Fruit fly (Drosophila melanogaster) whole organism, embryonic: ENCODE results near the gene Charon.
A peak's percentile ranks its signal among the peaks of the same experiment; 100 is the strongest.

ENCODE experiments used
- Atf3 ChIP-seq: fragments of 200-800 bp; sonication (Bioruptor generic); optimal IDR thresholded peaks from 3 replicates; lab custom pipeline; 2016; ENCODE audit warnings: missing biosample characterization, missing genetic modification characterization
- CG10147 ChIP-seq: fragments of 200-800 bp; sonication (Bioruptor generic); optimal IDR thresholded peaks from 2 replicates; lab custom pipeline; 2019; ENCODE audit warnings: missing biosample characterization, mild to moderate bottlenecking, missing genetic modification characterization, moderate library complexity
- CG10267 ChIP-seq: fragments of 200-800 bp; sonication (Bioruptor generic); optimal IDR thresholded peaks from 2 replicates; lab custom pipeline; 2018; ENCODE audit warnings: missing biosample characterization, mild to moderate bottlenecking, missing genetic modification characterization, moderate library complexity
- CG10979 ChIP-seq: fragments of 200-800 bp; sonication (Bioruptor generic); optimal IDR thresholded peaks from 2 replicates; lab custom pipeline; 2018; ENCODE audit warnings: missing biosample characterization, mild to moderate bottlenecking, missing genetic modification characterization, moderate library complexity
- CG11504 ChIP-seq: fragments of 200-800 bp; sonication (Bioruptor generic); optimal IDR thresholded peaks from 3 replicates; lab custom pipeline; 2019; ENCODE audit warnings: missing biosample characterization, mild to moderate bottlenecking, missing genetic modification characterization, moderate library complexity
- CG12104 ChIP-seq: fragments of 200-800 bp; sonication (Bioruptor generic); optimal IDR thresholded peaks from 3 replicates; lab custom pipeline; 2016; ENCODE audit warnings: missing biosample characterization, missing genetic modification characterization
- CG14710 ChIP-seq: fragments of 200-800 bp; sonication (Bioruptor generic); optimal IDR thresholded peaks from 3 replicates; lab custom pipeline; 2019; ENCODE audit warnings: missing biosample characterization, mild to moderate bottlenecking, missing genetic modification characterization, moderate library complexity
- CG16815 ChIP-seq: fragments of 200-800 bp; sonication (Bioruptor generic); optimal IDR thresholded peaks from 3 replicates; lab custom pipeline; 2017; ENCODE audit warnings: missing biosample characterization, mild to moderate bottlenecking, missing genetic modification characterization
- CG17359 ChIP-seq: fragments of 200-800 bp; sonication (Bioruptor generic); optimal IDR thresholded peaks from 3 replicates; lab custom pipeline; 2018; ENCODE audit warnings: missing biosample characterization, mild to moderate bottlenecking, missing genetic modification characterization, moderate library complexity
- CG2678 ChIP-seq: fragments of 200-800 bp; sonication (Bioruptor generic); optimal IDR thresholded peaks from 3 replicates; lab custom pipeline; 2019; ENCODE audit warnings: missing biosample characterization, mild to moderate bottlenecking, missing genetic modification characterization, moderate library complexity
- CG32532 ChIP-seq: fragments of 200-800 bp; sonication (Bioruptor generic); IDR thresholded peaks from 2 replicates; pipeline ENCODE4 v1.3.6; 2022; ENCODE audit warnings: missing biosample characterization, missing genetic modification characterization
- CG33213 ChIP-seq: fragments of 200-800 bp; sonication (Bioruptor generic); optimal IDR thresholded peaks from 3 replicates; lab custom pipeline; 2016; ENCODE audit warnings: missing biosample characterization, missing genetic modification characterization
- CG34376 ChIP-seq: fragments of 200-800 bp; sonication (Bioruptor generic); optimal IDR thresholded peaks from 2 replicates; lab custom pipeline; 2018; ENCODE audit warnings: missing biosample characterization, mild to moderate bottlenecking, missing genetic modification characterization
- CG3838 ChIP-seq: fragments of 200-800 bp; sonication (Bioruptor generic); optimal IDR thresholded peaks from 3 replicates; lab custom pipeline; 2016; ENCODE audit warnings: missing biosample characterization, missing genetic modification characterization
- CG6175 ChIP-seq: fragments of 200-800 bp; sonication (Bioruptor generic); IDR thresholded peaks from 3 replicates; pipeline ENCODE4 v1.3.6; 2022; ENCODE audit warnings: missing biosample characterization, missing genetic modification characterization
- CG8281 ChIP-seq: fragments of 200-800 bp; sonication (Bioruptor generic); optimal IDR thresholded peaks from 2 replicates; lab custom pipeline; 2018; ENCODE audit warnings: missing biosample characterization, mild to moderate bottlenecking, missing genetic modification characterization, moderate library complexity
- CG9932 ChIP-seq: fragments of 200-800 bp; sonication (Bioruptor generic); IDR thresholded peaks from 2 replicates; pipeline ENCODE4 v1.3.6; 2022; ENCODE audit warnings: missing biosample characterization, missing genetic modification characterization
- CHES-1-like ChIP-seq: fragments of 200-800 bp; sonication (Bioruptor generic); optimal IDR thresholded peaks from 2 replicates; lab custom pipeline; 2016; ENCODE audit warnings: missing biosample characterization, missing genetic modification characterization
- Camta ChIP-seq: fragments of 200-800 bp; sonication (Bioruptor generic); optimal IDR thresholded peaks from 2 replicates; lab custom pipeline; 2016; ENCODE audit warnings: missing biosample characterization, missing genetic modification characterization
- D19A ChIP-seq: fragments of 200-800 bp; optimal IDR thresholded peaks from 3 replicates; lab custom pipeline; 2019; ENCODE audit warnings: missing biosample characterization, mild to moderate bottlenecking, missing genetic modification characterization, moderate library complexity
- Dref ChIP-seq: fragments of 200-800 bp; sonication (Bioruptor generic); IDR thresholded peaks from 2 replicates; pipeline ENCODE4 v1.3.6; 2022; ENCODE audit warnings: missing biosample characterization, missing genetic modification characterization
- ERR ChIP-seq: fragments of 200-800 bp; sonication (Bioruptor generic); optimal IDR thresholded peaks from 2 replicates; lab custom pipeline; 2016; ENCODE audit warnings: missing biosample characterization, missing genetic modification characterization
- Myb ChIP-seq: fragments of 200-800 bp; sonication (Bioruptor generic); optimal IDR thresholded peaks from 2 replicates; lab custom pipeline; 2016; ENCODE audit warnings: missing biosample characterization, missing genetic modification characterization
- NFAT ChIP-seq: fragments of 200-800 bp; sonication (Bioruptor generic); IDR thresholded peaks from 2 replicates; pipeline ENCODE4 v1.3.6; 2022; ENCODE audit warnings: missing biosample characterization, missing genetic modification characterization
- NK7.1 ChIP-seq: fragments of 200-800 bp; sonication (Bioruptor generic); optimal IDR thresholded peaks from 3 replicates; lab custom pipeline; 2016; ENCODE audit warnings: missing biosample characterization, missing genetic modification characterization
- Nf-YA ChIP-seq: fragments of 200-800 bp; sonication (Bioruptor generic); IDR thresholded peaks from 2 replicates; pipeline ENCODE4 v1.3.6; 2022; ENCODE audit warnings: missing biosample characterization, missing genetic modification characterization
- Oaz ChIP-seq: fragments of 200-800 bp; sonication (Bioruptor generic); IDR thresholded peaks from 2 replicates; pipeline ENCODE4 v1.3.6; 2022; ENCODE audit warnings: missing biosample characterization, missing genetic modification characterization
- Rfx ChIP-seq: fragments of 200-800 bp; sonication (Bioruptor generic); IDR thresholded peaks from 2 replicates; pipeline ENCODE4 v1.3.6; 2022; ENCODE audit warnings: missing biosample characterization, missing genetic modification characterization
- Side ChIP-seq: fragments of 200-800 bp; sonication (Bioruptor generic); optimal IDR thresholded peaks from 2 replicates; lab custom pipeline; 2016; ENCODE audit warnings: missing biosample characterization, missing genetic modification characterization
- Sry-β ChIP-seq: fragments of 200-800 bp; sonication (Bioruptor generic); optimal IDR thresholded peaks from 2 replicates; lab custom pipeline; 2018; ENCODE audit warnings: missing biosample characterization, mild to moderate bottlenecking, missing genetic modification characterization, moderate library complexity
- Trl ChIP-seq, 3 experiments: fragments of >200 bp in 2 of 3; fragments of 200-800 bp in 1 of 3; sonication (Bioruptor generic) in 1 of 3; optimal IDR thresholded peaks; 2 replicates in 1 of 3; 3 replicates in 2 of 3; lab custom pipeline; 2016 to 2017; ENCODE audit warnings: missing biosample characterization in 1 of 3, missing genetic modification characterization in 1 of 3
- Usf ChIP-seq: fragments of 200-800 bp; sonication (Bioruptor generic); optimal IDR thresholded peaks from 2 replicates; lab custom pipeline; 2017; ENCODE audit warnings: missing genotype, missing biosample characterization, missing genetic modification characterization
- amos ChIP-seq: fragments of 200-800 bp; sonication (Bioruptor generic); IDR thresholded peaks from 2 replicates; pipeline ENCODE4 v1.3.6; 2022; ENCODE audit warnings: missing biosample characterization, missing genetic modification characterization; ENCODE audit not compliant: partially characterized antibody
- az2 ChIP-seq: fragments of 200-800 bp; sonication (Bioruptor generic); optimal IDR thresholded peaks from 3 replicates; lab custom pipeline; 2016; ENCODE audit warnings: missing biosample characterization, missing genetic modification characterization
- chif ChIP-seq, 2 experiments: fragments of 200-800 bp; sonication (Bioruptor generic); optimal IDR thresholded peaks; 3 replicates each; lab custom pipeline; 2016; ENCODE audit warnings: missing biosample characterization in 2 of 2, missing genetic modification characterization in 2 of 2
- dm ChIP-seq: fragments of 200-800 bp; sonication (Bioruptor generic); optimal IDR thresholded peaks from 3 replicates; lab custom pipeline; 2016; ENCODE audit warnings: missing biosample characterization, missing genetic modification characterization
- emc ChIP-seq: fragments of 200-800 bp; sonication (Bioruptor generic); optimal IDR thresholded peaks from 2 replicates; lab custom pipeline; 2016; ENCODE audit warnings: missing biosample characterization, missing genetic modification characterization
- ewg ChIP-seq: fragments of 200-800 bp; sonication (Bioruptor generic); optimal IDR thresholded peaks from 3 replicates; lab custom pipeline; 2017; ENCODE audit warnings: mild to moderate bottlenecking, missing biosample characterization, missing genetic modification reagents, missing genetic modification characterization
- gsb ChIP-seq: fragments of 200-800 bp; sonication (Bioruptor generic); IDR thresholded peaks from 2 replicates; pipeline ENCODE4 v1.3.6; 2022; ENCODE audit warnings: missing biosample characterization, missing genetic modification characterization
- gsb-n ChIP-seq: fragments of 200-800 bp; sonication (Bioruptor generic); optimal IDR thresholded peaks from 3 replicates; lab custom pipeline; 2018; ENCODE audit warnings: missing biosample characterization, mild to moderate bottlenecking, missing genetic modification characterization
- ham ChIP-seq: fragments of 200-800 bp; sonication (Bioruptor generic); IDR thresholded peaks from 2 replicates; pipeline ENCODE4 v1.3.6; 2022; ENCODE audit warnings: missing biosample characterization, missing genetic modification characterization
- luna ChIP-seq: fragments of 200-800 bp; sonication (Bioruptor generic); optimal IDR thresholded peaks from 2 replicates; lab custom pipeline; 2016; ENCODE audit warnings: missing biosample characterization, missing genetic modification characterization
- nerfin-2 ChIP-seq: fragments of 200-800 bp; sonication (Bioruptor generic); IDR thresholded peaks from 2 replicates; pipeline ENCODE4 v1.3.6; 2022; ENCODE audit warnings: missing biosample characterization, missing genetic modification characterization; ENCODE audit not compliant: partially characterized antibody
- slou ChIP-seq: fragments of 200-800 bp; sonication (Bioruptor generic); optimal IDR thresholded peaks from 3 replicates; lab custom pipeline; 2016; ENCODE audit warnings: missing biosample characterization, missing genetic modification characterization
- sob ChIP-seq: fragments of 200-800 bp; sonication (Bioruptor generic); IDR thresholded peaks from 2 replicates; pipeline ENCODE4 v1.3.6; 2022; ENCODE audit warnings: missing biosample characterization, missing genetic modification characterization
- tap ChIP-seq: fragments of 200-800 bp; optimal IDR thresholded peaks from 3 replicates; lab custom pipeline; 2019; ENCODE audit warnings: missing biosample characterization, mild to moderate bottlenecking, missing genetic modification characterization, moderate library complexity
- tgo ChIP-seq: fragments of 200-800 bp; sonication (Bioruptor generic); IDR thresholded peaks from 3 replicates; pipeline ENCODE4 v1.3.6; 2022; ENCODE audit warnings: missing biosample characterization, missing genetic modification characterization
- unpg ChIP-seq: fragments of 200-800 bp; sonication (Bioruptor generic); optimal IDR thresholded peaks from 3 replicates; lab custom pipeline; 2018; ENCODE audit warnings: missing biosample characterization, mild to moderate bottlenecking, missing genetic modification characterization, moderate library complexity

The Charon gene

dm6 chr2L:1185642-1186497 lies 13.3 kb upstream of the Charon start, which contains the start of gene CG5001 (continued):
- TF ChIP-seq ham (GFP tag; lab: Robert Waterston, UW) = no peak
- peak; percentile 60 for TF ChIP-seq CG33213 (GFP tag; lab: Kevin White, UChicago)
- peak; percentile 51 for TF ChIP-seq emc (GFP tag; lab: Kevin White, UChicago)
- peak; percentile 81 for TF ChIP-seq CG10267
- peak; percentile 93 for TF ChIP-seq unpg (GFP tag; lab: Kevin White, UChicago)
- peak; percentile 68 for TF ChIP-seq CHES-1-like (GFP tag; lab: Kevin White, UChicago)
- peak; percentile 94 for TF ChIP-seq Rfx (GFP tag; lab: Robert Waterston, UW)
- TF ChIP-seq Nf-YA = peak; percentile 76
- no peak for TF ChIP-seq Sry-β (GFP tag; lab: Kevin White, UChicago)
- peak; percentile 95 for TF ChIP-seq CG32532 (GFP tag; lab: Robert Waterston, UW)
- peak; percentile 56 for TF ChIP-seq Side (GFP tag; lab: Kevin White, UChicago)
- no peak for TF ChIP-seq CG11504 (tag; lab: Kevin White, UChicago)
- peak; percentile 68 for TF ChIP-seq ewg (GFP tag; lab: Kevin White, UChicago)
- peak; percentile 57 to 74 for TF ChIP-seq chif (GFP tag; optimal IDR thresholded peaks at IDR 0.05; lab: Kevin White, UChicago)
- peak; percentile 9 for TF ChIP-seq NK7.1 (GFP tag; lab: Kevin White, UChicago)
- TF ChIP-seq Trl (optimal IDR thresholded peaks at IDR 0.05; lab: Kevin White, UChicago) = peak; percentile 76 to 95
- peak; percentile 62 for TF ChIP-seq Trl (GFP tag; optimal IDR thresholded peaks at IDR 0.05; lab: Kevin White, UChicago)
- peak; percentile 88 for TF ChIP-seq gsb-n (tag; lab: Kevin White, UChicago)
- peak; percentile 65 for TF ChIP-seq slou (GFP tag; lab: Kevin White, UChicago)
- TF ChIP-seq sob (GFP tag; lab: Robert Waterston, UW) = peak; percentile 88
- peak; percentile 83 for TF ChIP-seq CG34376 (GFP tag; lab: Kevin White, UChicago)
- peak; percentile 95 for TF ChIP-seq CG17359 (tag; lab: Kevin White, UChicago)
- peak; percentile 90 for TF ChIP-seq NFAT (GFP tag; lab: Robert Waterston, UW)
- TF ChIP-seq tgo (GFP tag; lab: Robert Waterston, UW) = peak; percentile 93
- peak; percentile 51 for TF ChIP-seq CG8281 (tag; lab: Kevin White, UChicago)
- peak; percentile 28 for TF ChIP-seq Atf3 (GFP tag; lab: Kevin White, UChicago)
- TF ChIP-seq CG2678 (tag; lab: Kevin White, UChicago) = peak; percentile 92
- no peak for TF ChIP-seq CG3838 (GFP tag; lab: Kevin White, UChicago)
- peak; percentile 15 for TF ChIP-seq Myb (GFP tag; lab: Kevin White, UChicago)
- peak; percentile 84 for TF ChIP-seq CG10979 (tag; lab: Kevin White, UChicago)
- peak; percentile 85 for TF ChIP-seq az2
- no peak for TF ChIP-seq nerfin-2
- 0 out of 2 replicates have a peak, but pooled peaks have one; percentile 9 for TF ChIP-seq Dref (GFP tag; lab: Robert Waterston, UW)
- peak; percentile 80 for TF ChIP-seq CG10147 (GFP tag; lab: Kevin White, UChicago)
- peak; percentile 64 for TF ChIP-seq CG12104 (GFP tag; lab: Kevin White, UChicago)
- TF ChIP-seq ERR = peak; percentile 50
- peak; percentile 72 for TF ChIP-seq gsb (GFP tag; lab: Robert Waterston, UW)
- TF ChIP-seq CG16815 (GFP tag; lab: Kevin White, UChicago) = peak; percentile 41
- peak; percentile 40; the same call in 1 of the 2 replicates for TF ChIP-seq amos (GFP tag; lab: Robert Waterston, UW)
- peak; percentile 34 for TF ChIP-seq dm (GFP tag; lab: Kevin White, UChicago)
- peak; percentile 59 for TF ChIP-seq Camta
- peak; percentile 82 for TF ChIP-seq D19A (tag; lab: Kevin White, UChicago)
- TF ChIP-seq tap (tag; lab: Kevin White, UChicago) = peak; percentile 91
- peak; percentile 100 for TF ChIP-seq CG6175 (GFP tag; lab: Robert Waterston, UW)
- TF ChIP-seq CG9932 = peak; percentile 88
- no peak for TF ChIP-seq luna (GFP tag; lab: Kevin White, UChicago)
- peak; percentile 76 for TF ChIP-seq CG14710 (tag; lab: Kevin White, UChicago)
- TF ChIP-seq Oaz (GFP tag; lab: Robert Waterston, UW) = peak; percentile 68
- peak; percentile 30 for TF ChIP-seq Usf (GFP tag; lab: Kevin White, UChicago)
